Worm (Caenorhabditis elegans): ENCODE measurements around the gene ZK742.6.
A peak's percentile ranks its signal among the peaks of the same experiment; 100 is the strongest.

ZK742.6 gene

ce11 chrV:7808444-7808843 lies 6.3 kb downstream of the ZK742.6 start:
- TF ChIP-seq W03F9.2 (tag; optimal IDR thresholded peaks at IDR 0.05) (no peak), dao-5 (tag; optimal IDR thresholded peaks at IDR 0.05) (no peak), him-1 (tag; optimal IDR thresholded peaks at IDR 0.05) (no peak)

ce11 chrV:7806629-7807028 lies 8.1 kb downstream of the ZK742.6 start:
- TF ChIP-seq dao-5 (tag; optimal IDR thresholded peaks at IDR 0.05), result no peak

ce11 chrV:7804801-7805163 lies 10.0 kb downstream of the ZK742.6 start, which contains the start of gene xpo-1:
xpo-1 (plus strand) TSS chrV:7805064.
- TF ChIP-seq dao-5 (tag; optimal IDR thresholded peaks at IDR 0.05) (no peak), him-1 (tag; optimal IDR thresholded peaks at IDR 0.05) (no peak), W03F9.2 (tag; optimal IDR thresholded peaks at IDR 0.05) (no peak)

ce11 chrV:7804064-7804800 lies 10.5 kb downstream of the ZK742.6 start, which contains the start of gene uvs-1:
uvs-1 (minus strand) TSS chrV:7804208.
- TF ChIP-seq W03F9.2 (tag; optimal IDR thresholded peaks at IDR 0.05), result no peak
- no peak for TF ChIP-seq him-1 (tag; optimal IDR thresholded peaks at IDR 0.05)
- no peak for TF ChIP-seq dao-5 (tag; optimal IDR thresholded peaks at IDR 0.05)

- TF ChIP-seq dao-5 (tag; optimal IDR thresholded peaks at IDR 0.05), result no peak
- no peak for TF ChIP-seq W03F9.2 (tag; optimal IDR thresholded peaks at IDR 0.05)
- TF ChIP-seq him-1 (tag; optimal IDR thresholded peaks at IDR 0.05), result no peak
These were observed 11.2 kb downstream of the ZK742.6 start for ce11 chrV:7803563-7803962.

ce11 chrV:7798079-7798478 lies 16.7 kb downstream of the ZK742.6 start, which contains the start of gene ZK742.7:
ZK742.7 (plus strand) TSS chrV:7798379.
- TF ChIP-seq him-1 (tag; optimal IDR thresholded peaks at IDR 0.05), result no peak

- TF ChIP-seq dao-5 (tag; optimal IDR thresholded peaks at IDR 0.05) (no peak), W03F9.2 (tag; optimal IDR thresholded peaks at IDR 0.05) (no peak), him-1 (tag; optimal IDR thresholded peaks at IDR 0.05) (no peak)
These were observed 21.7 kb downstream of the ZK742.6 start, which contains the start of gene flp-21 for ce11 chrV:7793067-7793466. flp-21 (plus strand) TSS chrV:7793367.

- no peak for TF ChIP-seq W03F9.2 (tag; optimal IDR thresholded peaks at IDR 0.05)
- TF ChIP-seq him-1 (tag; optimal IDR thresholded peaks at IDR 0.05), result no peak
- TF ChIP-seq dao-5 (tag; optimal IDR thresholded peaks at IDR 0.05), result no peak
These were observed 28.1 kb downstream of the ZK742.6 start for ce11 chrV:7786639-7787038.

- TF ChIP-seq dao-5 (tag; optimal IDR thresholded peaks at IDR 0.05) (no peak), him-1 (tag; optimal IDR thresholded peaks at IDR 0.05) (no peak), W03F9.2 (tag; optimal IDR thresholded peaks at IDR 0.05) (no peak)
These were observed 28.9 kb downstream of the ZK742.6 start for ce11 chrV:7785885-7786284.

ce11 chrV:7785117-7785516 lies 29.6 kb downstream of the ZK742.6 start, which contains the start of gene C26F1.1:
C26F1.1 (plus strand) TSS chrV:7785417.
- TF ChIP-seq W03F9.2 (tag; optimal IDR thresholded peaks at IDR 0.05) (no peak), dao-5 (tag; optimal IDR thresholded peaks at IDR 0.05) (no peak), him-1 (tag; optimal IDR thresholded peaks at IDR 0.05) (no peak)

- TF ChIP-seq him-1 (tag; optimal IDR thresholded peaks at IDR 0.05) (no peak), W03F9.2 (tag; optimal IDR thresholded peaks at IDR 0.05) (no peak), dao-5 (tag; optimal IDR thresholded peaks at IDR 0.05) (no peak)
These were observed 33.2 kb downstream of the ZK742.6 start, which contains the start of gene cyp-32A1 for ce11 chrV:7781511-7781910. cyp-32A1 (plus strand) TSS chrV:7781811.

- TF ChIP-seq W03F9.2 (tag; optimal IDR thresholded peaks at IDR 0.05) (no peak), him-1 (tag; optimal IDR thresholded peaks at IDR 0.05) (no peak), dao-5 (tag; optimal IDR thresholded peaks at IDR 0.05) (no peak)
These were observed 35.7 kb downstream of the ZK742.6 start for ce11 chrV:7778999-7779398.

ce11 chrV:7777098-7777497 lies 37.6 kb downstream of the ZK742.6 start, which contains the start of gene C26F1.3:
C26F1.3 (plus strand) TSS chrV:7777300.
- no peak for TF ChIP-seq W03F9.2 (tag; optimal IDR thresholded peaks at IDR 0.05)
- TF ChIP-seq dao-5 (tag; optimal IDR thresholded peaks at IDR 0.05), result no peak
- no peak for TF ChIP-seq him-1 (tag; optimal IDR thresholded peaks at IDR 0.05)

ce11 chrV:7776029-7776628 lies 38.6 kb downstream of the ZK742.6 start, which contains the start of the genes rpl-39 and rps-30:
rpl-39 (minus strand) TSS chrV:7776079.
rps-30 (plus strand) TSS chrV:7776578.
- TF ChIP-seq W03F9.2 (tag; optimal IDR thresholded peaks at IDR 0.05) (peak; percentile 78), dao-5 (tag; optimal IDR thresholded peaks at IDR 0.05) (no peak)
